Fruit fly (Drosophila melanogaster) whole organism, adult: ENCODE measurements around the gene RhoGEF4.
A peak's percentile ranks its signal among the peaks of the same experiment; 100 is the strongest.

ENCODE experiments used
- CG14711 ChIP-seq: fragments of 200-800 bp; sonication (Bioruptor generic); optimal IDR thresholded peaks from 2 replicates; lab custom pipeline; 2018; ENCODE audit warnings: missing biosample characterization, mild to moderate bottlenecking, missing genetic modification characterization, moderate library complexity
- CG1620 ChIP-seq: fragments of 200-800 bp; sonication (Bioruptor generic); optimal IDR thresholded peaks from 2 replicates; lab custom pipeline; 2016; ENCODE audit warnings: missing biosample characterization, missing genetic modification characterization
- CG7045 ChIP-seq: fragments of 200-800 bp; sonication (Bioruptor generic); optimal IDR thresholded peaks from 2 replicates; lab custom pipeline; 2017; ENCODE audit warnings: missing biosample characterization, mild to moderate bottlenecking, missing genetic modification characterization
- CG7101 ChIP-seq: fragments of 200-800 bp; sonication (Bioruptor generic); optimal IDR thresholded peaks from 2 replicates; lab custom pipeline; 2018; ENCODE audit warnings: missing biosample characterization, mild to moderate bottlenecking, missing genetic modification characterization, moderate library complexity
- Clk ChIP-seq: fragments of 200-800 bp; sonication (Bioruptor generic); optimal IDR thresholded peaks from 2 replicates; lab custom pipeline; 2017; ENCODE audit warnings: missing biosample characterization, missing genetic modification characterization
- bab1 ChIP-seq: fragments of 200-800 bp; sonication (Bioruptor generic); optimal IDR thresholded peaks from 3 replicates; lab custom pipeline; 2019; ENCODE audit warnings: missing biosample characterization, mild to moderate bottlenecking, missing genetic modification characterization, moderate library complexity
- pad ChIP-seq: fragments of 200-800 bp; sonication (Bioruptor generic); optimal IDR thresholded peaks from 3 replicates; lab custom pipeline; 2017; ENCODE audit warnings: missing biosample characterization, missing genetic modification characterization, mild to moderate bottlenecking, moderate library complexity, missing genetic modification reagents
- toe ChIP-seq: fragments of 200-800 bp; sonication (Bioruptor generic); optimal IDR thresholded peaks from 2 replicates; lab custom pipeline; 2016; ENCODE audit warnings: missing biosample characterization, missing genetic modification characterization

- peak; percentile 67 for TF ChIP-seq bab1 (GFP tag; lab: Kevin White, UChicago)
- no peak for TF ChIP-seq CG1620 (GFP tag; lab: Kevin White, UChicago)
- no peak for TF ChIP-seq CG7045 (GFP tag; lab: Kevin White, UChicago)
- no peak for TF ChIP-seq Clk
- no peak for TF ChIP-seq pad
- no peak for TF ChIP-seq CG7101 (tag; lab: Kevin White, UChicago)
- TF ChIP-seq toe (GFP tag; lab: Kevin White, UChicago) = no peak
- TF ChIP-seq CG14711 (tag; lab: Kevin White, UChicago) = peak; percentile 61
Observed at dm6 chr3L:7339216-7339742, 16.1 kb upstream of the RhoGEF4 start, which contains the start of the genes lark and eco.
